Worm (Caenorhabditis elegans): ENCODE data around the gene clh-3.

Gene clh-3

DNA sequence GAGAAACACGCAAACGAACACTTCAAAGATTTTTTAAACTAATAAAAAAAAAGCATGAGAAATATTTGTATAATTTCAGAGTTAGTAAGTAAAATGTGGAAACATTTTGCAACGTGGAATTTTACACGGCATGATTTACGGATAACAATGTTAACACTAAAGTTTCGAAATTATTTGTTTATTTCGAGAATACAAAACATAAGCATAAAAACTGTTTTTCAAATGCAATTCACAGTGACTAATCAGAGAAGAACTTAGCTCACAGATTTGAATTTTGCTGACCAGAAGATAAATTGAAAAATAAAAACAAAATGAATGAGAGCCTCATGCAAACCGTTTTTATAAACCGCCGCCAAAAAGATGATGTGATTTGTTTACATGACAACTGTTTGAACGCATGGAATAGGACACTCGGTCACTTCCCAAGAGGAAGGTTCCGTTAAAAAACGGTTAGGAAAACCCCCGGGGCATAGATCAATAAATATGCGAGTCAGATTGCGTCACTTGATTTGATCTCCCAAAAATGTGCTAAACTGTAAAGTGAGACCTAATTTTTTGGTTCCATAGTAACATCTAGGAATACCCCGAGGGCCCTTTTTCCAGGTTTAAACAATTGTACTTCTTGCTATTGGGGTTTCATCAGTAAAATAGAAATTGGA lies at the start of gene clh-3:
Gene clh-3, minus strand, starts transcription at position 51 of the 659 bp plus-strand sequence.
- no peak for TF ChIP-seq unc-62 (GFP tag; optimal IDR thresholded peaks at IDR 0.05)

DNA sequence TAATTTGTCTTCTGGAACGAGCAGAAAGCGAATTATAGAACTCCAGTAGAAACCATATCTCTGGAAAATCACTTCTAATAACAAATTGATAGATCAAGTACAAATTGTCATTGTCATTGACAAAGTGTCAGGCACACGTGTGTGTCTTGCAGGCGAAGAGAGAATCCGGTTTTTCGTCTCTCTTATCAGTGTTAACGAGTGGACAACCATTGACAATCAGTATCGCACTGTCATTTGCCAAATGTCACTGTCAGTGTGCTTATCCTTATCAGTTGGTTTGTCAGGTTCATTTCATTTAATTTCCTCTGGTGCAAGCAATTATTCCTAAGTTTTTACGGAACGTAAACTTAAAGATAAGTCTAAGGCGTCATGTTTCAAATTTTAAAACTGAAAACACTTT lies 47.8 kb upstream of the clh-3 start:
- no peak for TF ChIP-seq unc-62 (GFP tag; optimal IDR thresholded peaks at IDR 0.05)

DNA sequence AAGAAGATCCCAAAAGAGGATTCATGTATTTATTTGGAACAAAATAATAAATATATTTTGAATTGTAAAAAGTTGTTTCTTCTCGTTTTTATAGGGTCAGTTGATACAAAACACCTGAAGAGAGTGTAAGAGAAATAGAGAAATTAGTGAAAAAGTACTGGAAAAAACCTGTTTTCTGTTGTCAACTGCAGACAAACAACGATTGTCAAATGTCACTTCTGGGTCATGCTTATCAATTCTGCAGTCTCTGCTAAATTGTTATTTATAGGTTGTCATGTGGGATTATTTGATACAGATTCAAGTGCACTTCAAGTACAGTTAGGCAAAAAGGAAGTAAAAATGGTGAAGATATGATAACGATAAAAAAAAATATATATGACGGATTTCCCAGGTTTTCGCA lies 46.8 kb upstream of the clh-3 start:
- no peak for TF ChIP-seq unc-62 (GFP tag; optimal IDR thresholded peaks at IDR 0.05)

DNA sequence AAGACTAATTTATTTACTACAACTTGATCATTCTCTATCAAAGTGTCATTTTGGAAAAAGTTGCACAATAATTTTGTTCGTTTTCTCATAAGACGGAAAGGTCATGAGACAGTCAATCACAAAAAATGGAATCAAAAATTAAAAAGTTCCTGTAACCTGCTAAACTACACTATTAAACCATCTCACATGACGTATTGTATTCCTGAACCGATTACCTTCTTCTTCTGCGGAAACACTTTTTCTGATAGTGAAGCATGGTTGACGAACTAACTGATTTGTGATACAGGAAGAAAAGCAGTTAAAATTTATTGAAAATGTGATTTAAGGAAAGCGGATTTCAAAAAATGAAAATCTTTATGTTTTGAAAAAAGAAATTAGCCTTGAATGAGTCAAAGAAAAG lies 44.1 kb upstream of the clh-3 start:
- no peak for TF ChIP-seq unc-62 (GFP tag; optimal IDR thresholded peaks at IDR 0.05)

DNA sequence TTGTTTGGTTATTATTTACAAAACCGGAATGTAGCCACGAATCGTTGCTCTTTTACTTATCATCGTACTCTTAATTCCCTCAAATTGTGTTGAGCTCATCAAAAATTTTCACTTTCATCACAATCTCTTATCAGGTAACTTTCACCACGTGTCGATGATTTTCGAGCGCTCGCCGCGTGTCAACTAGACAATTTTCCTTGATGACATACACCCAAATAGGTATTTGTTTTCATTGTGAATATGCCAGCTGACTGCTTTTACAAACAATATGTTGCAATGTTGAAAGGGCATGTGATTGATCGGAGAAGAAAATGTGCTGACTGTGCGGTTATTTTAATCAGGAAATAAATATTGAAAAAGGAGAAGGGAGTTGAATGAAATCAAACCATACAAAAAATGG lies 39.0 kb upstream of the clh-3 start:
- no peak for TF ChIP-seq unc-62 (GFP tag; optimal IDR thresholded peaks at IDR 0.05)

DNA sequence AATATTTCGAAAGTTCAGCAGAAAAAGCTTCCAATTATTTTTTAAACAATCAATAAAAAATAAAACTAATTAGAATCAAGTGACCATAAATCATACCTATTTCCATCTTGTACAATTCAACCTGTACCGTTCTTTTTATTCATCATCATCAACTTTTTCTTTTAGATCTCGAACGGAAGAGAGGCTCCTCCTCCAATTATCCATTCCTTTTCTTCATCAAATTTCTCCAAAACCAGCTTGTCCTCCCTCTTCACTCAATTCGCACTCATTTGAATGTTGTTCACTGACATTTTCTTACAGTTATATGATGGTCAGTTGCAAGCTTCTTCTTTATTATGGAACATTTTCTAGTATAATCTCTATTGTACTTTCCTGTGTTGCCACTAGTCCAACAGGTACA lies 36.1 kb upstream of the clh-3 start, which contains the start of gene C30G12.4:
Gene C30G12.4, plus strand, starts transcription at position 301 of the 400 bp plus-strand sequence.
- TF ChIP-seq unc-62 (GFP tag; optimal IDR thresholded peaks at IDR 0.05) = no peak

DNA sequence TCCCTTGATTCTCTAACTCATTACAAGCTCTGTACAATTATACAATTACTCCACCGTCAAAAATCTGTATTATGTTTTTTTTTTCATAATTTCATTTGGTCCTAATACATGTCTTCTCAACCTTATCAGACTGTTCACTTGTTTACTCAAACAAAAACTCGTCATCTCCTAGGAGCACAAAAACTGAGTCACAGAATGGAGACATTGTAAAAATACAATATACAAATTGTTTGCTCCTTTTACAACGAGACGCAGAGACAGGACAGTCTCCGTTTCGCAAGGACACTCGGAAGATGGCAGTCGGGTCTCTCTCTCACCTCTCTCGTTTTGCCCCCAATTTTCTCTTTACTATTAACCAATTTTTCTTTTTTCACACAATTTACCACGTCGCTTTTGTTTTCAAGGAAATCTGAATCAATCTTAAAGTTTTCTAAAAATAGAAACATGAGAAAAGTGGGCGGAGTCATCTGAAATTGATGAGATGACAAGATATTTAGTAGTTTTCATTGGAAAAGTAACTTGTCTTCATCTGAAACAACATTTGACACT lies 30.0 kb upstream of the clh-3 start, which contains the start of gene F32A5.8:
Gene F32A5.8, plus strand, starts transcription at position 499 of the 549 bp plus-strand sequence.
- no peak for TF ChIP-seq unc-62 (GFP tag; optimal IDR thresholded peaks at IDR 0.05)

DNA sequence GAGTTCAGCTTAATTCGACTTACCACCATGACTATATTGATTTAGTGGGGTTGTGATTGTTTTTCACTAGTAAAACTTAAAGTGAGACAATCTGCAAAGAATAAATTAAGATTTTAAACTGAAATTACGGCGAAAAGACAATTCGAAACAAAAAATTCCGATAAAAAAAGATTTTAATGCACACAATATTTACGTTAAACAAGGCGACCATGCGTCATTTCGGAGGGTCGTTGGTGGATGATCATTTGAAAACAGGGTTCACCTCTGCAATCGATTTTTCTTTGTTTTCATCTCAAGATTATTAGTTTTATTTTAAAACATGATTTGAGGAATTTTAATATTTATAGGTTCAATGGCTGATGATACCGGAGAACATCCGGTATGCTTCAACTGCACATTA lies 27.4 kb upstream of the clh-3 start, which contains the start of gene lsm-4:
Gene lsm-4, minus strand, starts transcription at position 91 of the 400 bp plus-strand sequence.
- no peak for TF ChIP-seq unc-62 (GFP tag; optimal IDR thresholded peaks at IDR 0.05)

DNA sequence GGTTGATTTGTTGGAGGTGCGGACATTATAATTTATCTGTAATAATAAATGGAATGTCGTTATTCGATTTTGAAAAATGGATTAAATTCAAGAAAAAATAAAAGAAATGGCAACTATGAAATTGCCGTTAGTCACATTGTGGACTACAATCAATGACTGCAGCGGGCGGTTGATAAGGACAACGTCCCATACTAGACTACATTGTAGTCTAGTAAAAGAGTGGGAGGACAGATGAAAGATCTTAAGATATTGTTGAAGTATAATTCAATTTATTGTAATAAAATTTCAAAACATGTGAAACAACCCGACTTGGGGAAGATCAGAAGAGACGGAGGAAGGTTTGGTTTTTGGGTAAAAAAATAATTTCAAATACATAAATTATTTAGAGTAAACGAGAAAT lies 26.3 kb upstream of the clh-3 start, which contains the start of the genes prx-13 and ada-2:
Gene prx-13, minus strand, starts transcription at position 38 of the 400 bp plus-strand sequence.
Gene ada-2, plus strand, starts transcription at position 282 of the 400 bp plus-strand sequence.
- TF ChIP-seq unc-62 (GFP tag; optimal IDR thresholded peaks at IDR 0.05) = no peak

DNA sequence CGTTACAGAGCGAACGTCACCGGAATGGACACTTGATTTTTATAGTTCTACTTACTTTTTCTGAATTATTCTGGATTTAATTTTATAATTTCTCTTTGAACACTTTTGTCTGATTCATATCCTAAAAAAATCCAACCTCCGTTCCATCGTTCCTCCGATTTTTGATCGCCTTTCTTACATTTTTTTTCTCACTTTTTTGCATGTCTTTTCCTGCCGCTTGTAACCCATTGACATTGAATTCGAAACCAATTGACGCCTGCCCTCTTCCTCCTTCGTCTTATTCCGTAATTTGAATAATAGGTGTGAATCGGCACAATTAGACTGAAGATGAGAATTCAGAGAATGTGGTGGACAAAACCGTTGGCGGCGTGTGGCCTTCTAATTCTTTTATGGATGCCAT lies 19.9 kb upstream of the clh-3 start, which contains the start of gene skpo-3:
Gene skpo-3, plus strand, starts transcription at position 301 of the 400 bp plus-strand sequence.
- TF ChIP-seq unc-62 (GFP tag; optimal IDR thresholded peaks at IDR 0.05) = no peak

DNA sequence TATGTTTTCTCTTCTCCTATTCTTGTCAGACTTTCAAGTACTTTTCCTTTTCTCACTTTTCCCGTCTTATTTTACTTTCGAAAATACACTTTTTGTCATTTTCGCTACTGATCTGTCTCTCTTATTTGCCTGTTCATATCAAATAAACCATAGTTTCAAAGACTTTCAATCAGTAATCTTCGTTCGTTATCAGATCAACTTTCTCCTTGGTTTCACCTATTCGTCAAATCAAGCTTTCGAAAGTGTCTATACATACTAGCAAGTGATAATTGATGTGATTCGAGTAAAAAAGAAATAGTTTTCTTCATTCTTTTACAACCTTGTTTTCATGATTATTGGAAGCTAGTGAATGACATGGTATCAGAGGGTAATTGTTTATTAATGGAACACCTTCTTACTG lies 17.0 kb upstream of the clh-3 start:
- TF ChIP-seq unc-62 (GFP tag; optimal IDR thresholded peaks at IDR 0.05) = no peak

DNA sequence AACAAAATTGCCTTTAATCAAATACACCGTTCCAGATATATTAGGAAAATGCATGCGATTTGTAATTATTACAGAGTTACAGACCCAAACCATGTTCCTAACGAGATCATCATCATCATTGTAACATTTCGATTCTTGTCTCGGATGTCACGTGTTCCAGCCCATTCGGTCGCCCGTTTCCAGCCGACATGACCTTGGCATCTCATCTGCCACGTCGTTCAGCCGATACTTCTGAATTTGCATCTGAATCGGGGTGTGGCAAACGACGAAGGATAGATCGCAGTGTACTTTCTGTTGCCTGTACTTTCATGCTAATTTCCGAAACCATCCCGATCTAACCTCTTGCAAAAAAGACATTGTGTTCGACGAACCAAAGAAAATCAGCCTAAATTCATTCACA lies 14.0 kb upstream of the clh-3 start:
- no peak for TF ChIP-seq unc-62 (GFP tag; optimal IDR thresholded peaks at IDR 0.05)

DNA sequence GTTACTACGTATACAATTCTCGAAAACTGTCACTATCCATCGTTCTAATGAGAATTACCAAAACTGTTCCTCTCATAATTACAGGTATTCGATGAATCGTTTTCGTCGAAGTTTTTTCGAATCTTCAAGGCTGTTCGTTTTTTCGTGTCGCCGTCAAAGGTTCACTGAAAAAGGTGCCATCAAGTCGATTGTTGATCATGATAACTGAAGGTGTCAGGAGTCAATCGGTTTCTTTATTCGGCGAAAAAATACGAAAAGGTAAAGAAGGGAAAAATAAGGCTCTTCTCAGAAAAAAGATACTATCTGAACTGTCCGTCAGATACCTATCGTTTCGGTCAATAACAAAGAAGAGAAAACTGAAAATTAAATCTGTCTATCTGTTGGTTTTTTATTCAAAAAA lies 13.1 kb upstream of the clh-3 start:
- TF ChIP-seq unc-62 (GFP tag; optimal IDR thresholded peaks at IDR 0.05) = no peak

DNA sequence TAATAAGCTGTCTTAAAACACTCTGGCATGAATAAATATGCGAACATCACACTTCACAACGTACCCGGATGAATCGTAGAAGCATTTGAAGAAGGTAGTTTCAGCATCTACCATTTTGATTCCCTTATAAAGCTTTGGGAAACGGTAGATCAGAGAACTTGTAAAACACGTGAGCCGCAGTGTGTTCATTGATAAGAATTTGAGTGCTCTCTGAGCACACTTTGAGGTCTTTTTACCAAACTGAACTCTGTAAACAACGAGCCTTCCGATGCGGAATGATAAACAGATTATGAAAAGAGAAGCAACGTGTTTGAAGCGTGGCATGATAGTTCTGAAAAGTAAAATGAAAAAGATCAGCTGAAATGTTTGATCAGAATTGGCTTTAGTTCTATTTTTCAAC lies 12.5 kb upstream of the clh-3 start, which contains the start of gene aqp-1:
Gene aqp-1, minus strand, starts transcription at position 102 of the 400 bp plus-strand sequence.
- no peak for TF ChIP-seq unc-62 (GFP tag; optimal IDR thresholded peaks at IDR 0.05)

DNA sequence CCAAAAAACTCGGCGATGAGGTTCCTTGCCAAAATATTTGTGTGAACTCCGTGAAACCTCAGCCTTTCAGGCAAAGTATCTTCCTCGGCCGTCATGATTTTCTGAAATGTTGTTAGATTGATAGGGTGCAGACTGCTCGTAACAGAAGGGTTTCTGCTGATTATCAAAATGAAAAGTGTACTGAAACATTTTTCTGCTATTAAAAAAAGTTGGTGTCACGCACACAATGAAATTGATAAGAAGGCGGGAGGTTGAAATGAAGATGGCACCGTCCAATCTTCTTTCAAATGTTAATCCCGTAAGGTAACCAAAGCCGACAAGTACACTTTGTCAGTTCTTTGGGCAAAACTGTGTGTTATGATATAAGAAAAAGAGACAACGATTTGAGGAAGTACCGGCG lies 11.2 kb upstream of the clh-3 start:
- no peak for TF ChIP-seq unc-62 (GFP tag; optimal IDR thresholded peaks at IDR 0.05)

DNA sequence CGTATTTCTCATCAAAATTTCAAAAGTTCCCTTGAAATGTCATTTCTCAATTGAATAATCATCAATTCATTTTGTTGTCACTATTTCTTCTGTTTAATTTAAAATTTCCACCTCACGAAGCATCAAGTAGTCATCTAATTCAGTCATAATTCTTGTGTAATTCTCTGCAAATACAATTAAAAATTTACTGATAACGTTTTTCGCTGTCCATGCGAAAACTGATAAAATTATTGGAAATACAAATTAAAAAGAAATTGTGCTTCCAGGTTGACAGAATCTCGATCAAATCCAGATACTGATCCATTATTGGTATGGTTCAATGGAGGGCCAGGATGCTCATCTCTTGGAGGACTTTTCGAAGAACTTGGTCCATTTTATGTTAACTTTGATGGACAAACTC lies 7.6 kb upstream of the clh-3 start:
- no peak for TF ChIP-seq unc-62 (GFP tag; optimal IDR thresholded peaks at IDR 0.05)

DNA sequence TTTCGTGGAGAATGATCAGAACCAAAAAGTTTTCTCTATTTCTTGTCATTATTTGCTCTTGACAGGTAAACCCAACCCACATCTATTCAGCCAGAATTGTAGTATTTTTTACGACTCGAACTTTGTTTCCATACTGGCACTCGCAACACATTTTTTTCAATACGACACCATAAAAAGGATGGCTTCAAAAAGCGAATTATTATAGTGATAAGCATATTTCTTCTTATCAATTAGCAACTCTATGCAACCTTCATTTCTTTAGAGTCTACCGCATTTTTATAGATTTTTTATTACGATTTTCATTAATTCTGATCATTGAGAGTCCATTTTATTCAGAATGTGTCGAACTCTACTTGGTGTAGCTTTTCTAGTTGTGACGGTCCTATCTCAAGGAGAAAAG lies 6.8 kb upstream of the clh-3 start, which contains the start of gene ctsa-3.1:
Gene ctsa-3.1, plus strand, starts transcription at position 337 of the 400 bp plus-strand sequence.
- TF ChIP-seq unc-62 (GFP tag; optimal IDR thresholded peaks at IDR 0.05) = no peak
